Worm (Caenorhabditis elegans) whole organism, L3 larva: ENCODE measurements around the gene C07A9.5.

Experiments used
- elt-2 ChIP-seq: sonication (generic microtip); optimal IDR thresholded peaks from 2 replicates; lab custom pipeline; 2016; ENCODE audit warnings: missing genetic modification reagents, mild to moderate bottlenecking, missing genetic modification characterization, missing compliant biosample characterization
- unc-62 ChIP-seq: fragments of 150-350 bp; sonication (generic microtip); optimal IDR thresholded peaks from 4 replicates; lab custom pipeline; 2014; ENCODE audit warnings: missing biosample characterization, missing genetic modification reagents, missing genetic modification characterization

- no peak for TF ChIP-seq elt-2 (tag; lab: Kevin White, UChicago)
- TF ChIP-seq unc-62 (GFP tag; lab: Kevin White, UChicago), result no peak
Observed at ce11 chrIII:9662266-9662959, 20.2 kb downstream of the C07A9.5 start.
